Worm (Caenorhabditis elegans) whole organism, young adult: Measurements from ENCODE around the gene ghi-1.

ENCODE experiments used
- F37B4.10 ChIP-seq: fragments of 200-800 bp; sonication (Bioruptor generic); IDR thresholded peaks from 2 replicates; pipeline ENCODE4 v1.3.6; 2022; ENCODE audit warnings: missing genetic modification characterization, missing compliant biosample characterization
- F57A8.1 ChIP-seq: fragments of 200-800 bp; sonication (Bioruptor generic); optimal IDR thresholded peaks from 2 replicates; lab custom pipeline; 2018; ENCODE audit warnings: mild to moderate bottlenecking, missing genetic modification characterization, moderate library complexity, missing compliant biosample characterization
- ama-1 ChIP-seq, 3 experiments: fragments of 150-350 bp in 1 of 3; sonication (generic microtip) in 2 of 3; optimal IDR thresholded peaks; 2 replicates each; lab custom pipeline; 2014 to 2018; ENCODE audit warnings: missing biosample characterization in 2 of 3, missing genetic modification characterization in 2 of 3, missing genetic modification reagents in 2 of 3
- bed-1 ChIP-seq: fragments of 200-800 bp; sonication (Bioruptor generic); IDR thresholded peaks from 2 replicates; pipeline ENCODE4 v1.3.6; 2022; ENCODE audit warnings: missing genetic modification reagents, missing genetic modification characterization, missing compliant biosample characterization
- gei-17 ChIP-seq: fragments of 200-800 bp; sonication (Bioruptor generic); optimal IDR thresholded peaks from 2 replicates; lab custom pipeline; 2018; ENCODE audit warnings: mild to moderate bottlenecking, missing genetic modification characterization, missing compliant biosample characterization
- lir-1 ChIP-seq: fragments of 200-800 bp; sonication (Bioruptor generic); conservative IDR thresholded peaks from 2 replicates; pipeline ENCODE4 v1.3.6; 2022; ENCODE audit warnings: missing genetic modification reagents, missing genetic modification characterization, missing compliant biosample characterization
- rcor-1 ChIP-seq: fragments of 200-800 bp; sonication (Bioruptor generic); IDR thresholded peaks from 2 replicates; pipeline ENCODE4 v1.3.6; 2022; ENCODE audit warnings: missing genetic modification reagents, missing genetic modification characterization, missing compliant biosample characterization
- snpc-4 ChIP-seq, 5 experiments: fragments of 150-350 bp in 1 of 5; sonication (generic microtip) in 4 of 5; optimal IDR thresholded peaks; 2 replicates each; lab custom pipeline; 2014 to 2018; ENCODE audit warnings: missing genetic modification characterization in 5 of 5, missing biosample characterization in 3 of 5, antibody characterized with exemption in 2 of 5, mild to moderate bottlenecking in 2 of 5, missing compliant biosample characterization in 2 of 5, missing genotype in 2 of 5, moderate library complexity in 2 of 5, missing genetic modification reagents in 1 of 5

ce11 chrII:11658854-11659253 lies 12.3 kb downstream of the ghi-1 start:
- TF ChIP-seq ama-1 (optimal IDR thresholded peaks at IDR 0.05; lab: Kevin White, UChicago) = no peak
- no peak for TF ChIP-seq ama-1 (GFP tag; optimal IDR thresholded peaks at IDR 0.05; lab: Kevin White, UChicago)
- no peak for TF ChIP-seq F37B4.10 (GFP tag; lab: Robert Waterston, UW)
- no peak for TF ChIP-seq bed-1 (GFP tag; lab: Robert Waterston, UW)
- TF ChIP-seq lir-1 (GFP tag; lab: Robert Waterston, UW) = no peak
- TF ChIP-seq snpc-4 (GFP tag; optimal IDR thresholded peaks at IDR 0.05; lab: Kevin White, UChicago) = no peak
- TF ChIP-seq snpc-4 (tag; optimal IDR thresholded peaks at IDR 0.05; lab: Kevin White, UChicago) = no peak
- TF ChIP-seq gei-17 (GFP tag; lab: Kevin White, UChicago) = no peak
- no peak for TF ChIP-seq rcor-1 (GFP tag; lab: Robert Waterston, UW)
- no peak for TF ChIP-seq F57A8.1 (GFP tag; lab: Kevin White, UChicago)
